Fruit fly (Drosophila melanogaster): Measurements from ENCODE around the gene Rcd4.

DNA sequence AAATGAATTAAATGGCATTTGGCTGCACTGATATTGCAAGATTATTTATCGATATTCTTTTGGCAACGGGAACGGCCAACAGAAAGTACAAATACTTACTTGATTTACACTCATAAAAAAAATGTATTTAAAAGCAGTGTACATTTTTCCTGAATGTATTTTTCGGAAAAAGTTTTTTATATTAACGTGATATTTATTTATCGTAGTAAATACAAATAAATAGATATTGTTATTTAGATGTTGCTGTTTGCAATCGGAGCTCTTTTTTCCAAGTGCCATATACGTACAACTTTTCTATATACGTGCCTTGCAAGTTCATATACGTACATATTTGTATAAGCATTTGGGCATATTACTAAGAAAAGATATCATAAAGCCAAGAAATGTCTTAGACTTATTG, 31.3 kb upstream of the Rcd4 start:
- TF ChIP-seq onecut (GFP tag; IDR thresholded peaks at IDR 0.05) (no peak), CG11398 (GFP tag; optimal IDR thresholded peaks at IDR 0.05) (no peak), CG8089 (GFP tag; optimal IDR thresholded peaks at IDR 0.05) (no peak), BtbVII (GFP tag; optimal IDR thresholded peaks at IDR 0.05) (no peak), slou (GFP tag; optimal IDR thresholded peaks at IDR 0.05) (no peak), cad (GFP tag; optimal IDR thresholded peaks at IDR 0.05) (no peak), ab (GFP tag; optimal IDR thresholded peaks at IDR 0.05) (no peak)

Data from whole organism, embryonic.